Fruit fly (Drosophila melanogaster) S2 (cell line): ENCODE data around the gene eIF3h.

Experiments used
- CG8478 ChIP-seq: fragments of >200 bp; optimal IDR thresholded peaks from 2 replicates; lab custom pipeline; 2018
- CTCF ChIP-seq, 2 experiments: fragments of >200 bp; optimal IDR thresholded peaks; 2 replicates each; lab custom pipeline; 2018

dm6 chr2L:5085561-5085960, 32.7 kb upstream of the eIF3h start:
- TF ChIP-seq CG8478 (no peak), CTCF (optimal IDR thresholded peaks at IDR 0.05; lab: Kevin White, UChicago) (no peak)
